2 worm cellular contexts compared by ENCODE assay signal in genomic region chrX:11252429-11252828, ce11.
TF ChIP-seq lines count a peak whose summit lies in the region.

No protein-coding gene starts in this region.

TF ChIP-seq in whole organism, L1 larva, 84 proteins besides CTCF, POLR2A, EP300 and RAD21 (continued from another document):
- TF ChIP-seq zag-1 (tag; optimal IDR thresholded peaks at IDR 0.05; lab: Kevin White, UChicago) (no peak), grh-1 (GFP tag; IDR thresholded peaks at IDR 0.05; lab: Robert Waterston, UW) (no peak), lin-39 (tag; optimal IDR thresholded peaks at IDR 0.05; lab: Kevin White, UChicago) (no peak), skn-1 (tag; optimal IDR thresholded peaks at IDR 0.05; lab: Kevin White, UChicago) (peak; percentile 52), fos-1 (tag; optimal IDR thresholded peaks at IDR 0.05; lab: Kevin White, UChicago) (peak; percentile 46), nhr-84 (tag; optimal IDR thresholded peaks at IDR 0.05; lab: Kevin White, UChicago) (no peak), ceh-90 (tag; optimal IDR thresholded peaks at IDR 0.05; lab: Kevin White, UChicago) (no peak), unc-98 (GFP tag; IDR thresholded peaks at IDR 0.05; lab: Robert Waterston, UW) (no peak), rnt-1 (tag; optimal IDR thresholded peaks at IDR 0.05; lab: Kevin White, UChicago) (peak; percentile 41), swsn-7 (tag; optimal IDR thresholded peaks at IDR 0.05; lab: Kevin White, UChicago) (peak; percentile 61), fkh-4 (tag; optimal IDR thresholded peaks at IDR 0.05; lab: Kevin White, UChicago; ENCODE audit: borderline replicate concordance) (no peak), nhr-20 (tag; optimal IDR thresholded peaks at IDR 0.05; lab: Kevin White, UChicago) (peak; percentile 65), lsy-2 (tag; optimal IDR thresholded peaks at IDR 0.05; lab: Kevin White, UChicago) (peak; percentile 36 to 59), fkh-10 (GFP tag; optimal IDR thresholded peaks at IDR 0.05; lab: Kevin White, UChicago) (no peak), ama-1 (optimal IDR thresholded peaks at IDR 0.05; lab: Kevin White, UChicago) (no peak), vab-15 (tag; optimal IDR thresholded peaks at IDR 0.05; lab: Kevin White, UChicago) (no peak), unc-30 (tag; optimal IDR thresholded peaks at IDR 0.05; lab: Kevin White, UChicago) (no peak), ets-5 (GFP tag; IDR thresholded peaks at IDR 0.05; lab: Robert Waterston, UW) (no peak), lir-3 (tag; optimal IDR thresholded peaks at IDR 0.05; lab: Kevin White, UChicago; ENCODE audit: poor library complexity) (peak; percentile 49), sup-37 (GFP tag; optimal IDR thresholded peaks at IDR 0.05; lab: Kevin White, UChicago) (no peak), nhr-76 (tag; optimal IDR thresholded peaks at IDR 0.05; lab: Kevin White, UChicago) (no peak), snpc-4 (tag; optimal IDR thresholded peaks at IDR 0.05; lab: Kevin White, UChicago) (peak; percentile 24), sox-4 (tag; optimal IDR thresholded peaks at IDR 0.05; lab: Kevin White, UChicago) (peak; percentile 22), Y116A8C.19 (tag; optimal IDR thresholded peaks at IDR 0.05; lab: Kevin White, UChicago; ENCODE audit: borderline replicate concordance) (no peak), hlh-4 (tag; optimal IDR thresholded peaks at IDR 0.05; lab: Kevin White, UChicago) (no peak), sptf-1 (tag; optimal IDR thresholded peaks at IDR 0.05; lab: Kevin White, UChicago) (no peak), nhr-237 (tag; optimal IDR thresholded peaks at IDR 0.05; lab: Kevin White, UChicago) (no peak), jun-1 (tag; optimal IDR thresholded peaks at IDR 0.05; lab: Kevin White, UChicago) (peak; percentile 9), ceh-8 (GFP tag; optimal IDR thresholded peaks at IDR 0.05; lab: Kevin White, UChicago) (no peak), pag-3 (tag; optimal IDR thresholded peaks at IDR 0.05; lab: Kevin White, UChicago; ENCODE audit: borderline replicate concordance, insufficient read depth) (no peak), pqm-1 (tag; optimal IDR thresholded peaks at IDR 0.05; lab: Kevin White, UChicago) (no peak), elt-3 (tag; optimal IDR thresholded peaks at IDR 0.05; lab: Kevin White, UChicago) (peak in 2 of 6 experiments; percentile 12 to 25), F16B12.6 (tag; optimal IDR thresholded peaks at IDR 0.05; lab: Kevin White, UChicago) (no peak), fkh-8 (tag; optimal IDR thresholded peaks at IDR 0.05; lab: Kevin White, UChicago) (peak; percentile 55), lin-15B (tag; optimal IDR thresholded peaks at IDR 0.05; lab: Kevin White, UChicago) (no peak), nhr-12 (tag; optimal IDR thresholded peaks at IDR 0.05; lab: Kevin White, UChicago) (no peak), ceh-63 (GFP tag; optimal IDR thresholded peaks at IDR 0.05; lab: Kevin White, UChicago) (no peak), nhr-28 (tag; optimal IDR thresholded peaks at IDR 0.05; lab: Kevin White, UChicago) (no peak), ztf-11 (tag; optimal IDR thresholded peaks at IDR 0.05; lab: Kevin White, UChicago) (peak in 1 of 2 experiments; percentile 36), C16A3.4 (tag; optimal IDR thresholded peaks at IDR 0.05; lab: Kevin White, UChicago) (peak; percentile 79), nhr-71 (tag; optimal IDR thresholded peaks at IDR 0.05; lab: Kevin White, UChicago) (peak; percentile 74), aha-1 (tag; optimal IDR thresholded peaks at IDR 0.05; lab: Kevin White, UChicago) (no peak), nhr-85 (tag; lab: Kevin White, UChicago) (peak; percentile 79), pax-3 (tag; optimal IDR thresholded peaks at IDR 0.05; lab: Kevin White, UChicago) (no peak), efl-1 (optimal IDR thresholded peaks at IDR 0.05; lab: Kevin White, UChicago) (peak in 1 of 2 experiments; percentile 14), efl-1 (GFP tag; optimal IDR thresholded peaks at IDR 0.05 in 1 of 2; lab: Kevin White, UChicago) (no peak), nhr-90 (tag; optimal IDR thresholded peaks at IDR 0.05; lab: Kevin White, UChicago; ENCODE audit: poor library complexity) (peak; percentile 72), egl-13 (tag; optimal IDR thresholded peaks at IDR 0.05; lab: Kevin White, UChicago) (peak; percentile 27), nhr-11 (tag; optimal IDR thresholded peaks at IDR 0.05; lab: Kevin White, UChicago) (no peak), C34B4.2 (tag; optimal IDR thresholded peaks at IDR 0.05; lab: Kevin White, UChicago) (no peak), ztf-4 (tag; optimal IDR thresholded peaks at IDR 0.05; lab: Kevin White, UChicago) (no peak), isw-1 (GFP tag; IDR thresholded peaks at IDR 0.05; lab: Robert Waterston, UW) (no peak), mef-2 (tag; optimal IDR thresholded peaks at IDR 0.05; lab: Kevin White, UChicago) (no peak), lin-14 (GFP tag; optimal IDR thresholded peaks at IDR 0.05; lab: Kevin White, UChicago) (peak; percentile 68), unc-62 (GFP tag; optimal IDR thresholded peaks at IDR 0.05; lab: Kevin White, UChicago) (no peak), unc-130 (tag; optimal IDR thresholded peaks at IDR 0.05; lab: Kevin White, UChicago) (peak; percentile 70), dsc-1 (tag; optimal IDR thresholded peaks at IDR 0.05; lab: Kevin White, UChicago) (peak; percentile 54), xbp-1 (tag; optimal IDR thresholded peaks at IDR 0.05; lab: Kevin White, UChicago) (peak; percentile 55), lin-35 (GFP tag; optimal IDR thresholded peaks at IDR 0.05; lab: Kevin White, UChicago) (peak in 1 of 2 experiments; percentile 60), aly-2 (tag; optimal IDR thresholded peaks at IDR 0.05; lab: Kevin White, UChicago) (no peak), hlh-17 (GFP tag; optimal IDR thresholded peaks at IDR 0.05; lab: Kevin White, UChicago; ENCODE audit: borderline replicate concordance) (no peak), blmp-1 (tag; optimal IDR thresholded peaks at IDR 0.05; lab: Kevin White, UChicago) (peak; percentile 23), ceh-88 (GFP tag; IDR thresholded peaks at IDR 0.05; lab: Robert Waterston, UW) (peak; percentile 43; the same call in 1 of the 2 replicates), ces-1 (GFP tag; optimal IDR thresholded peaks at IDR 0.05; lab: Kevin White, UChicago) (no peak), egl-27 (tag; optimal IDR thresholded peaks at IDR 0.05; lab: Kevin White, UChicago) (no peak), snu-23 (GFP tag; optimal IDR thresholded peaks at IDR 0.05; lab: Kevin White, UChicago) (peak; percentile 81), elt-2 (tag; optimal IDR thresholded peaks at IDR 0.05; lab: Kevin White, UChicago) (peak; percentile 28)

TF ChIP-seq in whole organism, young adult, 124 proteins besides CTCF, POLR2A, EP300 and RAD21 (continued from another document and continues in another):
- TF ChIP-seq ztf-18 (tag; optimal IDR thresholded peaks at IDR 0.05; lab: Kevin White, UChicago) (peak; percentile 67), lin-40 (tag; optimal IDR thresholded peaks at IDR 0.05; lab: Kevin White, UChicago) (peak; percentile 60), snpc-1.1 (tag; optimal IDR thresholded peaks at IDR 0.05; lab: Kevin White, UChicago; ENCODE audit: insufficient read depth) (peak; percentile 19), somi-1 (GFP tag; optimal IDR thresholded peaks at IDR 0.05; lab: Kevin White, UChicago) (peak; percentile 42), tbx-9 (tag; optimal IDR thresholded peaks at IDR 0.05; lab: Kevin White, UChicago; ENCODE audit: borderline replicate concordance) (no peak), attf-3 (GFP tag; conservative IDR thresholded peaks at IDR 0.05; lab: Robert Waterston, UW) (0 out of 2 replicates have a peak, but pooled peaks have one; percentile 18), atf-7 (tag; optimal IDR thresholded peaks at IDR 0.05; lab: Kevin White, UChicago) (no peak), F22D6.2 (tag; optimal IDR thresholded peaks at IDR 0.05; lab: Kevin White, UChicago) (no peak), chd-7 (tag; optimal IDR thresholded peaks at IDR 0.05; lab: Kevin White, UChicago) (peak; percentile 12), aptf-3 (GFP tag; IDR thresholded peaks at IDR 0.05; lab: Robert Waterston, UW) (no peak), athp-1 (tag; optimal IDR thresholded peaks at IDR 0.05; lab: Kevin White, UChicago) (no peak), F33H1.4 (GFP tag; IDR thresholded peaks at IDR 0.05; lab: Robert Waterston, UW) (no peak), mel-28 (tag; optimal IDR thresholded peaks at IDR 0.05; lab: Kevin White, UChicago; ENCODE audit: borderline replicate concordance) (no peak), ceh-40 (GFP tag; IDR thresholded peaks at IDR 0.05; lab: Robert Waterston, UW) (0 out of 2 replicates have a peak, but pooled peaks have one; percentile 45), zim-3 (tag; optimal IDR thresholded peaks at IDR 0.05; lab: Kevin White, UChicago) (no peak), snpc-4 (GFP tag; optimal IDR thresholded peaks at IDR 0.05; lab: Kevin White, UChicago) (peak; percentile 82), snpc-4 (tag; optimal IDR thresholded peaks at IDR 0.05; lab: Kevin White, UChicago) (peak in 2 of 4 experiments; percentile 53 to 76), ets-4 (GFP tag; optimal IDR thresholded peaks at IDR 0.05; lab: Kevin White, UChicago) (no peak), K11D2.4 (GFP tag; IDR thresholded peaks at IDR 0.05; lab: Robert Waterston, UW) (no peak), Y53G8AR.9 (GFP tag; conservative IDR thresholded peaks at IDR 0.05; lab: Robert Waterston, UW) (no peak), dpl-1 (GFP tag; optimal IDR thresholded peaks at IDR 0.05; lab: Kevin White, UChicago) (no peak), ceh-91 (GFP tag; IDR thresholded peaks at IDR 0.05; lab: Robert Waterston, UW) (no peak), B0336.3 (GFP tag; IDR thresholded peaks at IDR 0.05; lab: Robert Waterston, UW) (no peak), lir-1 (GFP tag; conservative IDR thresholded peaks at IDR 0.05; lab: Robert Waterston, UW) (no peak), unc-62 (GFP tag; optimal IDR thresholded peaks at IDR 0.05; lab: Kevin White, UChicago) (no peak), repo-1 (tag; optimal IDR thresholded peaks at IDR 0.05; lab: Kevin White, UChicago) (no peak), sptf-2 (GFP tag; optimal IDR thresholded peaks at IDR 0.05; lab: Kevin White, UChicago) (peak; percentile 78), D2030.7 (GFP tag; IDR thresholded peaks at IDR 0.05; lab: Robert Waterston, UW) (no peak; the same call in 1 of the 2 replicates), madf-8 (GFP tag; conservative IDR thresholded peaks at IDR 0.05; lab: Robert Waterston, UW) (no peak), madf-6 (GFP tag; IDR thresholded peaks at IDR 0.05; lab: Robert Waterston, UW) (peak; percentile 20; the same call in 1 of the 2 replicates), ekl-4 (GFP tag; IDR thresholded peaks at IDR 0.05; lab: Robert Waterston, UW) (no peak), lin-26 (GFP tag; IDR thresholded peaks at IDR 0.05; lab: Robert Waterston, UW) (peak; percentile 91), egrh-3 (GFP tag; IDR thresholded peaks at IDR 0.05; lab: Robert Waterston, UW) (peak; percentile 23; the same call in 1 of the 2 replicates), F55B11.4 (tag; optimal IDR thresholded peaks at IDR 0.05; lab: Kevin White, UChicago; ENCODE audit: borderline replicate concordance, insufficient read depth) (no peak), ztf-3 (GFP tag; optimal IDR thresholded peaks at IDR 0.05; lab: Kevin White, UChicago) (no peak), T07F8.4 (tag; optimal IDR thresholded peaks at IDR 0.05; lab: Kevin White, UChicago) (peak; percentile 48), akir-1 (GFP tag; optimal IDR thresholded peaks at IDR 0.05; lab: Kevin White, UChicago) (peak; percentile 12), B0019.2 (GFP tag; conservative IDR thresholded peaks at IDR 0.05; lab: Robert Waterston, UW) (no peak), F39B2.1 (GFP tag; IDR thresholded peaks at IDR 0.05; lab: Robert Waterston, UW) (no peak), egl-44 (GFP tag; IDR thresholded peaks at IDR 0.05; lab: Robert Waterston, UW) (peak; percentile 51; the same call in 1 of the 2 replicates), B0035.1 (tag; optimal IDR thresholded peaks at IDR 0.05; lab: Kevin White, UChicago) (peak; percentile 57), lag-1 (GFP tag; IDR thresholded peaks at IDR 0.05; lab: Robert Waterston, UW) (no peak), F57C9.4 (tag; optimal IDR thresholded peaks at IDR 0.05; lab: Kevin White, UChicago) (no peak), fkh-3 (tag; optimal IDR thresholded peaks at IDR 0.05; lab: Kevin White, UChicago) (no peak), let-526 (GFP tag; IDR thresholded peaks at IDR 0.05; lab: Robert Waterston, UW) (no peak), snpc-1.3 (tag; optimal IDR thresholded peaks at IDR 0.05; lab: Kevin White, UChicago; ENCODE audit: insufficient read depth) (peak; percentile 30), ccch-3 (GFP tag; optimal IDR thresholded peaks at IDR 0.05; lab: Kevin White, UChicago) (no peak), gei-17 (GFP tag; optimal IDR thresholded peaks at IDR 0.05; lab: Kevin White, UChicago) (no peak), ceh-58 (GFP tag; IDR thresholded peaks at IDR 0.05; lab: Robert Waterston, UW) (no peak), nhr-80 (tag; optimal IDR thresholded peaks at IDR 0.05; lab: Kevin White, UChicago) (no peak), rcor-1 (GFP tag; IDR thresholded peaks at IDR 0.05; lab: Robert Waterston, UW) (peak; percentile 41; the same call in 1 of the 2 replicates), aptf-2 (GFP tag; conservative IDR thresholded peaks at IDR 0.05; lab: Robert Waterston, UW) (no peak), bed-2 (GFP tag; IDR thresholded peaks at IDR 0.05; lab: Robert Waterston, UW) (no peak), let-607 (tag; optimal IDR thresholded peaks at IDR 0.05; lab: Kevin White, UChicago) (peak in 1 of 2 experiments; percentile 42), him-1 (tag; optimal IDR thresholded peaks at IDR 0.05; lab: Kevin White, UChicago) (peak; percentile 90), ceh-100 (GFP tag; IDR thresholded peaks at IDR 0.05; lab: Robert Waterston, UW) (peak; percentile 49; the same call in 1 of the 2 replicates), madf-10 (tag; optimal IDR thresholded peaks at IDR 0.05; lab: Kevin White, UChicago) (peak; percentile 64), ZK185.1 (tag; optimal IDR thresholded peaks at IDR 0.05; lab: Kevin White, UChicago; ENCODE audit: poor library complexity, severe bottlenecking) (peak; percentile 88), efl-1 (GFP tag; optimal IDR thresholded peaks at IDR 0.05; lab: Kevin White, UChicago) (no peak), bed-1 (GFP tag; IDR thresholded peaks at IDR 0.05; lab: Robert Waterston, UW) (no peak), F57A8.1 (GFP tag; optimal IDR thresholded peaks at IDR 0.05; lab: Kevin White, UChicago) (no peak), Y79H2A.3 (GFP tag; conservative IDR thresholded peaks at IDR 0.05; lab: Robert Waterston, UW) (no peak), pbrm-1 (GFP tag; IDR thresholded peaks at IDR 0.05; lab: Robert Waterston, UW) (peak; percentile 92), rec-8 (tag; optimal IDR thresholded peaks at IDR 0.05; lab: Kevin White, UChicago) (peak; percentile 70 to 88), Y53F4B.3 (GFP tag; IDR thresholded peaks at IDR 0.05; lab: Robert Waterston, UW) (peak; percentile 63), nfyb-1 (GFP tag; IDR thresholded peaks at IDR 0.05; lab: Robert Waterston, UW) (peak; percentile 77; the same call in 1 of the 2 replicates), mes-4 (tag; optimal IDR thresholded peaks at IDR 0.05; lab: Kevin White, UChicago) (peak; percentile 77), B0261.1 (tag; optimal IDR thresholded peaks at IDR 0.05; lab: Kevin White, UChicago) (peak; percentile 83), ztf-22 (GFP tag; optimal IDR thresholded peaks at IDR 0.05; lab: Kevin White, UChicago) (no peak), lsy-27 (tag; optimal IDR thresholded peaks at IDR 0.05; lab: Kevin White, UChicago; ENCODE audit: borderline replicate concordance, insufficient read depth) (no peak), hlh-26 (GFP tag; conservative IDR thresholded peaks at IDR 0.05; lab: Robert Waterston, UW) (no peak), ztf-6 (GFP tag; IDR thresholded peaks at IDR 0.05; lab: Robert Waterston, UW) (no peak), ama-1 (optimal IDR thresholded peaks at IDR 0.05; lab: Kevin White, UChicago) (no peak), ama-1 (GFP tag; optimal IDR thresholded peaks at IDR 0.05; lab: Kevin White, UChicago) (no peak), lin-54 (GFP tag; optimal IDR thresholded peaks at IDR 0.05; lab: Kevin White, UChicago) (no peak)
